Fruit fly (Drosophila melanogaster): ENCODE results near the gene emc.
A peak's percentile ranks its signal among the peaks of the same experiment; 100 is the strongest.

dm6 chr3L:777299-777699 is 28.1 kb downstream of the emc start:
- TF ChIP-seq CG2712 (tag; optimal IDR thresholded peaks at IDR 0.05), result peak; percentile 21
- no peak for TF ChIP-seq CG15479 (GFP tag; optimal IDR thresholded peaks at IDR 0.05)
- TF ChIP-seq inv (GFP tag; IDR thresholded peaks at IDR 0.05; ENCODE audit: partially characterized antibody), result no peak
- TF ChIP-seq CG1603 (tag; optimal IDR thresholded peaks at IDR 0.05), result peak; percentile 30
- no peak for TF ChIP-seq ewg (GFP tag; optimal IDR thresholded peaks at IDR 0.05)
- no peak for TF ChIP-seq HLH3B (GFP tag; IDR thresholded peaks at IDR 0.05)
- no peak for TF ChIP-seq CG15514 (GFP tag; optimal IDR thresholded peaks at IDR 0.05)
- TF ChIP-seq CG31441 (GFP tag; IDR thresholded peaks at IDR 0.05), result peak; percentile 13; the same call in 1 of the 2 replicates
- no peak for TF ChIP-seq CG11560 (tag; IDR thresholded peaks at IDR 0.05)
- no peak for TF ChIP-seq CG13894 (tag; optimal IDR thresholded peaks at IDR 0.05)
- TF ChIP-seq Med (GFP tag), result peak; percentile 63
- no peak for TF ChIP-seq Hmx (GFP tag; optimal IDR thresholded peaks at IDR 0.05)
